Worm (Caenorhabditis elegans) whole organism, L1 larva: ENCODE measurements around the gene F59C12.3.
A peak's percentile ranks its signal among the peaks of the same experiment; 100 is the strongest.

Experiments
- C04F5.9 ChIP-seq: sonication (generic microtip); optimal IDR thresholded peaks from 2 replicates; lab custom pipeline; 2016; ENCODE audit warnings: missing genetic modification characterization, missing compliant biosample characterization
- C34B4.2 ChIP-seq: sonication (generic microtip); optimal IDR thresholded peaks from 2 replicates; lab custom pipeline; 2017; ENCODE audit warnings: mild to moderate bottlenecking, missing genetic modification characterization, missing compliant biosample characterization
- F16B12.6 ChIP-seq: fragments of 150-350 bp; optimal IDR thresholded peaks from 2 replicates; lab custom pipeline; 2014; ENCODE audit warnings: missing biosample characterization, missing genetic modification characterization
- aha-1 ChIP-seq: fragments of 150-350 bp; optimal IDR thresholded peaks from 2 replicates; lab custom pipeline; 2014; ENCODE audit warnings: missing biosample characterization, missing genetic modification characterization
- ama-1 ChIP-seq: fragments of 150-350 bp; optimal IDR thresholded peaks from 2 replicates; lab custom pipeline; 2014
- ceh-63 ChIP-seq: fragments of 200-800 bp; sonication (Bioruptor generic); optimal IDR thresholded peaks from 2 replicates; lab custom pipeline; 2018; ENCODE audit warnings: mild to moderate bottlenecking, missing genetic modification characterization, missing compliant biosample characterization
- ceh-8 ChIP-seq: fragments of 200-800 bp; sonication (Bioruptor generic); optimal IDR thresholded peaks from 2 replicates; lab custom pipeline; 2018; ENCODE audit warnings: mild to moderate bottlenecking, missing genetic modification characterization, moderate library complexity, missing compliant biosample characterization
- ceh-90 ChIP-seq: sonication (generic microtip); optimal IDR thresholded peaks from 2 replicates; lab custom pipeline; 2016; ENCODE audit warnings: missing genetic modification characterization, missing compliant biosample characterization
- ces-1 ChIP-seq: fragments of 150-350 bp; optimal IDR thresholded peaks from 2 replicates; lab custom pipeline; 2014; ENCODE audit warnings: missing biosample characterization, missing genetic modification reagents, missing genetic modification characterization
- dpl-1 ChIP-seq, 3 experiments: fragments of 150-350 bp in 2 of 3; sonication (generic microtip) in 1 of 3; optimal IDR thresholded peaks; 2 replicates each; lab custom pipeline; 2014 to 2017; ENCODE audit warnings: missing biosample characterization in 3 of 3, missing genetic modification characterization in 3 of 3, missing genetic modification reagents in 3 of 3
- dsc-1 ChIP-seq: sonication (generic microtip); optimal IDR thresholded peaks from 2 replicates; lab custom pipeline; 2016; ENCODE audit warnings: mild to moderate bottlenecking, missing genetic modification characterization, missing compliant biosample characterization
- efl-1 ChIP-seq, 4 experiments: fragments of 150-350 bp; optimal IDR thresholded peaks in 3 of 4; peaks in 1 of 4; 1 replicate in 1 of 4; 2 replicates in 3 of 4; lab custom pipeline; 2014; ENCODE audit warnings: missing biosample characterization in 2 of 4, missing genetic modification characterization in 2 of 4, missing genetic modification reagents in 2 of 4
- egl-27 ChIP-seq, 2 experiments: fragments of 150-350 bp in 1 of 2; sonication (generic microtip); optimal IDR thresholded peaks; 3 replicates each; lab custom pipeline; 2017 to 2018; ENCODE audit warnings: missing biosample characterization in 2 of 2, missing genetic modification characterization in 2 of 2, missing genetic modification reagents in 2 of 2
- elt-2 ChIP-seq: sonication (generic microtip); optimal IDR thresholded peaks from 2 replicates; lab custom pipeline; 2016; ENCODE audit warnings: missing genetic modification characterization, mild to moderate bottlenecking, inconsistent platforms, missing compliant biosample characterization, missing genetic modification reagents
- ets-5 ChIP-seq: fragments of 200-800 bp; sonication (Bioruptor generic); IDR thresholded peaks from 2 replicates; pipeline ENCODE4 v1.3.6; 2022; ENCODE audit warnings: missing genetic modification characterization, missing compliant biosample characterization
- fkh-4 ChIP-seq: sonication (generic microtip); optimal IDR thresholded peaks from 2 replicates; lab custom pipeline; 2016; ENCODE audit warnings: missing compliant biosample characterization, missing genetic modification characterization, borderline replicate concordance
- fos-1 ChIP-seq: fragments of 150-350 bp; optimal IDR thresholded peaks from 2 replicates; lab custom pipeline; 2014; ENCODE audit warnings: missing biosample characterization, missing genetic modification characterization
- hlh-4 ChIP-seq: sonication (generic microtip); optimal IDR thresholded peaks from 2 replicates; lab custom pipeline; 2016; ENCODE audit warnings: mild to moderate bottlenecking, missing genetic modification characterization, missing compliant biosample characterization
- hpl-2 ChIP-seq: fragments of 150-350 bp; optimal IDR thresholded peaks from 2 replicates; lab custom pipeline; 2014; ENCODE audit warnings: missing biosample characterization, missing genetic modification reagents, missing genetic modification characterization
- lin-15B ChIP-seq: fragments of 150-350 bp; sonication (generic microtip); optimal IDR thresholded peaks from 3 replicates; lab custom pipeline; 2014; ENCODE audit warnings: missing biosample characterization, missing genetic modification characterization
- lin-35 ChIP-seq, 2 experiments: fragments of 150-350 bp; optimal IDR thresholded peaks; 2 replicates each; lab custom pipeline; 2014; ENCODE audit warnings: missing biosample characterization in 2 of 2, missing genetic modification characterization in 2 of 2, missing genetic modification reagents in 2 of 2
- mab-9 ChIP-seq: fragments of 200-800 bp; sonication (Bioruptor generic); IDR thresholded peaks from 2 replicates; pipeline ENCODE4 v1.3.6; 2022; ENCODE audit warnings: missing genetic modification reagents, missing genetic modification characterization, missing compliant biosample characterization
- mdl-1 ChIP-seq, 2 experiments: fragments of 150-350 bp; optimal IDR thresholded peaks; 2 replicates each; lab custom pipeline; 2014 to 2017; ENCODE audit warnings: missing biosample characterization in 2 of 2, missing genetic modification characterization in 2 of 2, inconsistent platforms in 1 of 2
- mef-2 ChIP-seq: fragments of 150-350 bp; optimal IDR thresholded peaks from 2 replicates; lab custom pipeline; 2014; ENCODE audit warnings: missing biosample characterization, missing genetic modification characterization
- mep-1 ChIP-seq: fragments of 150-350 bp; optimal IDR thresholded peaks from 2 replicates; lab custom pipeline; 2014; ENCODE audit warnings: missing biosample characterization, missing genetic modification characterization
- nhr-11 ChIP-seq: fragments of 150-350 bp; optimal IDR thresholded peaks from 2 replicates; lab custom pipeline; 2014; ENCODE audit warnings: missing biosample characterization, missing genetic modification characterization
- nhr-12 ChIP-seq: sonication (generic microtip); optimal IDR thresholded peaks from 2 replicates; lab custom pipeline; 2017; ENCODE audit warnings: missing biosample characterization, missing genetic modification characterization
- nhr-19 ChIP-seq: fragments of 200-800 bp; sonication (Bioruptor generic); conservative IDR thresholded peaks from 2 replicates; pipeline ENCODE4 v1.3.6; 2022; ENCODE audit warnings: missing genetic modification characterization, missing compliant biosample characterization
- nhr-20 ChIP-seq: sonication (generic microtip); optimal IDR thresholded peaks from 2 replicates; lab custom pipeline; 2016; ENCODE audit warnings: mild to moderate bottlenecking, missing genetic modification characterization, missing compliant biosample characterization
- nhr-47 ChIP-seq: sonication (generic microtip); optimal IDR thresholded peaks from 2 replicates; lab custom pipeline; 2016; ENCODE audit warnings: mild to moderate bottlenecking, missing genetic modification characterization, moderate library complexity, missing compliant biosample characterization
- nhr-84 ChIP-seq: sonication (generic microtip); optimal IDR thresholded peaks from 2 replicates; lab custom pipeline; 2017; ENCODE audit warnings: missing biosample characterization, missing genetic modification characterization
- nhr-90 ChIP-seq: sonication (generic microtip); optimal IDR thresholded peaks from 2 replicates; lab custom pipeline; 2016; ENCODE audit warnings: mild to moderate bottlenecking, missing genetic modification characterization, missing compliant biosample characterization; ENCODE audit not compliant: poor library complexity
- pag-3 ChIP-seq: sonication (generic microtip); optimal IDR thresholded peaks from 2 replicates; lab custom pipeline; 2017; ENCODE audit warnings: missing genetic modification characterization, mild to moderate bottlenecking, missing compliant biosample characterization, antibody characterized with exemption, borderline replicate concordance; ENCODE audit not compliant: insufficient read depth
- pax-3 ChIP-seq: fragments of 200-800 bp; sonication (Bioruptor generic); optimal IDR thresholded peaks from 2 replicates; lab custom pipeline; 2018; ENCODE audit warnings: mild to moderate bottlenecking, missing genetic modification characterization, moderate library complexity, missing compliant biosample characterization
- pqm-1 ChIP-seq: sonication (generic microtip); optimal IDR thresholded peaks from 3 replicates; lab custom pipeline; 2017; ENCODE audit warnings: missing biosample characterization, missing genetic modification characterization
- rnt-1 ChIP-seq: sonication (generic microtip); optimal IDR thresholded peaks from 2 replicates; lab custom pipeline; 2016; ENCODE audit warnings: mild to moderate bottlenecking, missing genetic modification characterization, moderate library complexity, missing compliant biosample characterization
- snpc-4 ChIP-seq: fragments of 150-350 bp; optimal IDR thresholded peaks from 2 replicates; lab custom pipeline; 2014; ENCODE audit warnings: missing biosample characterization, missing genetic modification characterization
- snu-23 ChIP-seq: sonication (generic microtip); optimal IDR thresholded peaks from 2 replicates; lab custom pipeline; 2016; ENCODE audit warnings: missing genetic modification characterization, missing compliant biosample characterization
- sup-37 ChIP-seq: fragments of 200-800 bp; sonication (Bioruptor generic); optimal IDR thresholded peaks from 2 replicates; lab custom pipeline; 2018; ENCODE audit warnings: mild to moderate bottlenecking, missing genetic modification characterization, missing compliant biosample characterization
- swsn-7 ChIP-seq: sonication (generic microtip); optimal IDR thresholded peaks from 2 replicates; lab custom pipeline; 2016; ENCODE audit warnings: missing genetic modification characterization, missing compliant biosample characterization
- tbx-2 ChIP-seq: sonication (generic microtip); optimal IDR thresholded peaks from 2 replicates; lab custom pipeline; 2016; ENCODE audit warnings: missing genetic modification characterization, missing compliant biosample characterization
- tlp-1 ChIP-seq: fragments of 150-350 bp; optimal IDR thresholded peaks from 2 replicates; lab custom pipeline; 2014; ENCODE audit warnings: missing biosample characterization, missing genetic modification characterization
- unc-130 ChIP-seq: fragments of 150-350 bp; optimal IDR thresholded peaks from 2 replicates; lab custom pipeline; 2017; ENCODE audit warnings: missing biosample characterization, missing genetic modification characterization, inconsistent platforms
- unc-62 ChIP-seq: fragments of 150-350 bp; optimal IDR thresholded peaks from 2 replicates; lab custom pipeline; 2014; ENCODE audit warnings: missing biosample characterization, missing genetic modification reagents, missing genetic modification characterization
- unc-98 ChIP-seq: fragments of 200-800 bp; sonication (Bioruptor generic); IDR thresholded peaks from 2 replicates; pipeline ENCODE4 v1.3.6; 2022; ENCODE audit warnings: missing genetic modification characterization, missing compliant biosample characterization
- zip-4 ChIP-seq: fragments of 200-800 bp; sonication (Bioruptor generic); optimal IDR thresholded peaks from 2 replicates; lab custom pipeline; 2018; ENCODE audit warnings: mild to moderate bottlenecking, missing genetic modification characterization, moderate library complexity, missing compliant biosample characterization
- ztf-11 ChIP-seq, 2 experiments: sonication (generic microtip); optimal IDR thresholded peaks; 2 replicates each; lab custom pipeline; 2016 to 2017; ENCODE audit warnings: missing genetic modification characterization in 2 of 2, missing biosample characterization in 1 of 2, missing compliant biosample characterization in 1 of 2

Gene F59C12.3

DNA sequence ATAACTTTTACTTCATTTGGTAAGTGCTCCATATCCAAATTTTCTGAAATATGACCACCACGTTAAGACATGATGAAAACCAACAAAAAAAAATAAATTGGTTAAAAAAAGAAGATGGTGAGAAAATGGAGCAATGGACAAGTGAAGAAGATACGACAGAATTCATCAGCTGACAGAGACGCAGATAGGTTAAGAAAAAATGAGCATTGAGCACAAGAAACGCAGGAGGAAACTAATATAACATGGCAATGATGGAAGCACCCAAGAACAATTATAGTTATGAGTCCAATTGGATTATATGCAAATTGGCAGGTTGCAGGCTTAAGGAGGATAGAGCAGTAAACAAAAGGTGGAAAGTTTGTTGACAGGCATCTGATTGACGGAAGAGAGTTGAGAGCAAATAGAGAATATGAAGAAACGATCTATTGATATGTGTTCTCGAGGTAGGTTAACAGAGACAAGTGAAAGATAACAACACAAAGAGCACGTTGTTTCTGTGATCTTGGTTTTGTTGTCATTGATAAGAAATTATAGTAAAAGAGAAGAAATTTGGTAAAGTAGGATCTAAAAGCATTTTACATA, 55.4 kb downstream of the F59C12.3 start, which contains the start of gene K08B5.2 (continued):
- TF ChIP-seq nhr-12 (tag; lab: Kevin White, UChicago) = no peak
- no peak for TF ChIP-seq swsn-7
- TF ChIP-seq mdl-1 (tag; optimal IDR thresholded peaks at IDR 0.05; lab: Kevin White, UChicago) = no peak
- no peak for TF ChIP-seq mep-1 (tag; lab: Kevin White, UChicago)
- no peak for TF ChIP-seq zip-4 (GFP tag; lab: Kevin White, UChicago)
- TF ChIP-seq dpl-1 (GFP tag; optimal IDR thresholded peaks at IDR 0.05; lab: Kevin White, UChicago) = no peak
- peak; percentile 17 for TF ChIP-seq snu-23 (GFP tag; lab: Kevin White, UChicago)
- TF ChIP-seq elt-2 = peak; percentile 46
- TF ChIP-seq ztf-11 (tag; optimal IDR thresholded peaks at IDR 0.05; lab: Kevin White, UChicago) = no peak
- no peak for TF ChIP-seq F16B12.6 (tag; lab: Kevin White, UChicago)
- no peak for TF ChIP-seq unc-98 (GFP tag; lab: Robert Waterston, UW)
- TF ChIP-seq snpc-4 (tag; lab: Kevin White, UChicago) = no peak
- no peak for TF ChIP-seq C34B4.2 (tag; lab: Kevin White, UChicago)
- TF ChIP-seq hlh-4 = no peak
- no peak for TF ChIP-seq fkh-4 (tag; lab: Kevin White, UChicago)
- no peak for TF ChIP-seq nhr-84 (tag; lab: Kevin White, UChicago)
- TF ChIP-seq hpl-2 (GFP tag; lab: Kevin White, UChicago) = no peak
- no peak for TF ChIP-seq mab-9 (GFP tag; lab: Robert Waterston, UW)
- TF ChIP-seq egl-27 (tag; optimal IDR thresholded peaks at IDR 0.05; lab: Kevin White, UChicago) = no peak
- TF ChIP-seq lin-15B (tag; lab: Kevin White, UChicago) = no peak
- TF ChIP-seq C04F5.9 = no peak
- no peak for TF ChIP-seq lin-35 (GFP tag; optimal IDR thresholded peaks at IDR 0.05; lab: Kevin White, UChicago)
- no peak for TF ChIP-seq tbx-2 (tag; lab: Kevin White, UChicago)
- no peak for TF ChIP-seq rnt-1
- TF ChIP-seq unc-130 (tag; lab: Kevin White, UChicago) = no peak
- no peak for TF ChIP-seq fos-1 (tag; lab: Kevin White, UChicago)
- no peak for TF ChIP-seq ama-1
- TF ChIP-seq pqm-1 (tag; lab: Kevin White, UChicago) = no peak
- TF ChIP-seq ets-5 = no peak
- TF ChIP-seq efl-1 (optimal IDR thresholded peaks at IDR 0.05; lab: Kevin White, UChicago) = peak in 1 of 2 experiments; percentile 6
- no peak for TF ChIP-seq efl-1 (GFP tag; optimal IDR thresholded peaks at IDR 0.05 in 1 of 2; lab: Kevin White, UChicago)
- TF ChIP-seq nhr-20 (tag; lab: Kevin White, UChicago) = peak; percentile 25
- no peak for TF ChIP-seq nhr-90
- no peak for TF ChIP-seq ceh-63
- TF ChIP-seq nhr-11 = no peak
- peak; percentile 25 for TF ChIP-seq dsc-1 (tag; lab: Kevin White, UChicago)
- TF ChIP-seq unc-62 (GFP tag; lab: Kevin White, UChicago) = no peak
- TF ChIP-seq ces-1 (GFP tag; lab: Kevin White, UChicago) = no peak
- TF ChIP-seq sup-37 (GFP tag; lab: Kevin White, UChicago) = no peak
- TF ChIP-seq aha-1 (tag; lab: Kevin White, UChicago) = no peak
- TF ChIP-seq ceh-90 (tag; lab: Kevin White, UChicago) = no peak
- TF ChIP-seq ceh-8 = peak; percentile 9
- no peak for TF ChIP-seq pag-3 (tag; lab: Kevin White, UChicago)
- TF ChIP-seq mef-2 (tag; lab: Kevin White, UChicago) = no peak
- no peak for TF ChIP-seq pax-3
- no peak for TF ChIP-seq nhr-47 (tag; lab: Kevin White, UChicago)
- no peak for TF ChIP-seq nhr-19
- TF ChIP-seq tlp-1 = no peak
